Fruit fly (Drosophila melanogaster) whole organism, adult: ENCODE data around the gene ifc.

Experiments used
- CG11617 ChIP-seq: fragments of 200-800 bp; sonication (Bioruptor generic); optimal IDR thresholded peaks from 2 replicates; lab custom pipeline; 2017; ENCODE audit warnings: mild to moderate bottlenecking, missing biosample characterization, missing genetic modification reagents, missing genetic modification characterization
- CG12768 ChIP-seq: fragments of 200-800 bp; sonication (Bioruptor generic); optimal IDR thresholded peaks from 2 replicates; lab custom pipeline; 2017; ENCODE audit warnings: missing biosample characterization, missing genetic modification characterization, mild to moderate bottlenecking, moderate library complexity, missing genetic modification reagents
- CG14711 ChIP-seq: fragments of 200-800 bp; sonication (Bioruptor generic); optimal IDR thresholded peaks from 2 replicates; lab custom pipeline; 2018; ENCODE audit warnings: missing biosample characterization, mild to moderate bottlenecking, missing genetic modification characterization, moderate library complexity
- CG1620 ChIP-seq: fragments of 200-800 bp; sonication (Bioruptor generic); optimal IDR thresholded peaks from 2 replicates; lab custom pipeline; 2016; ENCODE audit warnings: missing biosample characterization, missing genetic modification characterization
- CG33017 ChIP-seq: fragments of 200-800 bp; sonication (Bioruptor generic); optimal IDR thresholded peaks from 2 replicates; lab custom pipeline; 2018; ENCODE audit warnings: missing biosample characterization, mild to moderate bottlenecking, missing genetic modification characterization, moderate library complexity
- CG5204 ChIP-seq: fragments of 200-800 bp; sonication (Bioruptor generic); optimal IDR thresholded peaks from 2 replicates; lab custom pipeline; 2016; ENCODE audit warnings: missing biosample characterization, missing genetic modification characterization
- CG7045 ChIP-seq: fragments of 200-800 bp; sonication (Bioruptor generic); optimal IDR thresholded peaks from 2 replicates; lab custom pipeline; 2017; ENCODE audit warnings: missing biosample characterization, mild to moderate bottlenecking, missing genetic modification characterization
- CG7101 ChIP-seq: fragments of 200-800 bp; sonication (Bioruptor generic); optimal IDR thresholded peaks from 2 replicates; lab custom pipeline; 2018; ENCODE audit warnings: missing biosample characterization, mild to moderate bottlenecking, missing genetic modification characterization, moderate library complexity
- Clk ChIP-seq: fragments of 200-800 bp; sonication (Bioruptor generic); optimal IDR thresholded peaks from 2 replicates; lab custom pipeline; 2017; ENCODE audit warnings: missing biosample characterization, missing genetic modification characterization
- Crg-1 ChIP-seq: fragments of 200-800 bp; sonication (Bioruptor generic); optimal IDR thresholded peaks from 2 replicates; lab custom pipeline; 2016; ENCODE audit warnings: missing biosample characterization, missing genetic modification characterization
- Hr96 ChIP-seq: fragments of 200-800 bp; sonication (Bioruptor generic); optimal IDR thresholded peaks from 2 replicates; lab custom pipeline; 2016; ENCODE audit warnings: missing biosample characterization, missing genetic modification characterization
- Mnt ChIP-seq: fragments of 200-800 bp; sonication (Bioruptor generic); optimal IDR thresholded peaks from 2 replicates; lab custom pipeline; 2016; ENCODE audit warnings: missing biosample characterization, mild to moderate bottlenecking, missing genetic modification characterization
- bab1 ChIP-seq: fragments of 200-800 bp; sonication (Bioruptor generic); optimal IDR thresholded peaks from 3 replicates; lab custom pipeline; 2019; ENCODE audit warnings: missing biosample characterization, mild to moderate bottlenecking, missing genetic modification characterization, moderate library complexity
- cic ChIP-seq: fragments of 200-800 bp; sonication (Bioruptor generic); optimal IDR thresholded peaks from 2 replicates; lab custom pipeline; 2017; ENCODE audit warnings: missing biosample characterization, mild to moderate bottlenecking, missing genetic modification characterization, moderate library complexity
- cnc ChIP-seq, 2 experiments: fragments of >200 bp; optimal IDR thresholded peaks; 2 replicates each; lab custom pipeline; 2017
- kay ChIP-seq: fragments of 200-800 bp; sonication (Bioruptor generic); peaks from one replicate; lab custom pipeline; 2016; ENCODE audit warnings: missing biosample characterization, missing genetic modification characterization, borderline replicate concordance
- ovo ChIP-seq: fragments of 200-800 bp; sonication (Bioruptor generic); optimal IDR thresholded peaks from 2 replicates; lab custom pipeline; 2016; ENCODE audit warnings: missing biosample characterization, missing genetic modification characterization
- pad ChIP-seq: fragments of 200-800 bp; sonication (Bioruptor generic); optimal IDR thresholded peaks from 3 replicates; lab custom pipeline; 2017; ENCODE audit warnings: missing biosample characterization, missing genetic modification characterization, mild to moderate bottlenecking, moderate library complexity, missing genetic modification reagents
- tj ChIP-seq: fragments of 200-800 bp; sonication (Bioruptor generic); optimal IDR thresholded peaks from 3 replicates; lab custom pipeline; 2017; ENCODE audit warnings: missing biosample characterization, mild to moderate bottlenecking, missing genetic modification characterization, moderate library complexity
- toe ChIP-seq: fragments of 200-800 bp; sonication (Bioruptor generic); optimal IDR thresholded peaks from 2 replicates; lab custom pipeline; 2016; ENCODE audit warnings: missing biosample characterization, missing genetic modification characterization

Gene ifc

DNA sequence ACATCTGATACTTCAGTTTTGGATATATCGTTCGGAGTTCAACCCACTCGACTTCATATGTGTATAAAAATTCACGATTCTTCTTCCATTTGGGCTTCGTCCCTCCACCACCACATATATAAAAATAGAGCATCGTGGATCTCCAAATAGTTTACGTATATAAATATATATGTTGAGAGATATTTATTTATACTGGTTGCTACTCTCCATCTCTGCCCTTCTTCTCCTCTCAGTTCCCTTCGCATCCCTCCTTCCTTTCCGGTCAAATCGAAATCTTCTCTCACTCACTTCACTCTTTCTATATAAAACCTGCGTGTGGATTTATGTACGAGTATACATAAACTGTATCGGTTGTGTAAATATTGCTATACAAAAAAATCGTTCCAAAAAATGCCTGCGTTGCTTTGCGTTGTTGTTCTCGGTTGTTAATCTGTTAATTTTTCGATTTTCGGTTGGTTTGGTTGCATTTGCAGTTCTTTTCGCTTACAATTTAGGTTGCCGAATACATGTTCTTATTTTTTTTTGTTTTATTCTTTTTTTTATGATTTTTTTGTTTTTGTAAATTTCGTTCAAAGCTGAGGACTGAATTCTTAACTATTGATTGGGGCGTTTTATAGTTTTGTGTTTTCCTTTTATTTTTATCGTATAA, 13.4 kb upstream of the ifc start:
- TF ChIP-seq kay (GFP tag; lab: Kevin White, UChicago), result peak; percentile 57
- TF ChIP-seq ovo (GFP tag; lab: Kevin White, UChicago), result no peak
- no peak for TF ChIP-seq CG12768 (GFP tag; lab: Kevin White, UChicago)
- TF ChIP-seq CG11617 (GFP tag; lab: Kevin White, UChicago), result no peak
- no peak for TF ChIP-seq Clk (GFP tag; lab: Kevin White, UChicago)
- peak; percentile 88 for TF ChIP-seq tj (GFP tag; lab: Kevin White, UChicago)
- no peak for TF ChIP-seq toe (GFP tag; lab: Kevin White, UChicago)
- no peak for TF ChIP-seq Mnt (GFP tag; lab: Kevin White, UChicago)
- no peak for TF ChIP-seq CG14711 (tag; lab: Kevin White, UChicago)
- TF ChIP-seq Crg-1 (GFP tag; lab: Kevin White, UChicago), result no peak

DNA sequence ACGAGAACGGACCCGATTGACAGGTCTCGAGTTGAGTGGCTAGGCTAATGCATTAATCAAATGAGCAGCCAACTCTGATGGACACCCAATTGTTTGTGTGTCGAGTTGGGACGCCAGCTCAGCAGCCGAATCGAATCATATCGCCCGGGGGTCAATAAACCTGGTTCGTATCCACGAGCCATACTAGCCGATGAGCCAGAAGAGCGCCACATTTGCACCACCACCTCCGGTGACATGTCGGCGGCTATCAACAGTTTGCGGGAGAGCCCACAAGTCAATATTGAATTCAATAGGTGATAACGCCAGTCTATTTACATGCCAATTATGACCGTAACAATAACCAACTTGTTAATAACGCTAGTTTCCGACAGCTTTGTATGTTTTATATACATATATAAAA, 12.0 kb upstream of the ifc start:
- TF ChIP-seq CG14711 (tag; lab: Kevin White, UChicago), result peak; percentile 52
- peak; percentile 41 for TF ChIP-seq CG1620 (GFP tag; lab: Kevin White, UChicago)
- TF ChIP-seq CG7045 (GFP tag; lab: Kevin White, UChicago), result peak; percentile 73
- TF ChIP-seq CG33017, result peak; percentile 17
- TF ChIP-seq CG12768 (GFP tag; lab: Kevin White, UChicago), result peak; percentile 76
- TF ChIP-seq cic (GFP tag; lab: Kevin White, UChicago), result peak; percentile 46
- no peak for TF ChIP-seq cnc (optimal IDR thresholded peaks at IDR 0.05; lab: Kevin White, UChicago)
- peak; percentile 46 for TF ChIP-seq Mnt (GFP tag; lab: Kevin White, UChicago)
- TF ChIP-seq Clk (GFP tag; lab: Kevin White, UChicago), result peak; percentile 59
- peak; percentile 79 for TF ChIP-seq ovo (GFP tag; lab: Kevin White, UChicago)
- TF ChIP-seq bab1 (GFP tag; lab: Kevin White, UChicago), result no peak
- TF ChIP-seq CG5204, result no peak
- peak; percentile 47 for TF ChIP-seq CG11617 (GFP tag; lab: Kevin White, UChicago)
- peak; percentile 12 for TF ChIP-seq toe (GFP tag; lab: Kevin White, UChicago)
- TF ChIP-seq Crg-1 (GFP tag; lab: Kevin White, UChicago), result peak; percentile 85
- TF ChIP-seq tj (GFP tag; lab: Kevin White, UChicago), result peak; percentile 4
- no peak for TF ChIP-seq Hr96 (GFP tag; lab: Kevin White, UChicago)
- peak; percentile 70 for TF ChIP-seq CG7101
- peak; percentile 89 for TF ChIP-seq kay (GFP tag; lab: Kevin White, UChicago)
- peak; percentile 50 for TF ChIP-seq pad (GFP tag; lab: Kevin White, UChicago)

DNA sequence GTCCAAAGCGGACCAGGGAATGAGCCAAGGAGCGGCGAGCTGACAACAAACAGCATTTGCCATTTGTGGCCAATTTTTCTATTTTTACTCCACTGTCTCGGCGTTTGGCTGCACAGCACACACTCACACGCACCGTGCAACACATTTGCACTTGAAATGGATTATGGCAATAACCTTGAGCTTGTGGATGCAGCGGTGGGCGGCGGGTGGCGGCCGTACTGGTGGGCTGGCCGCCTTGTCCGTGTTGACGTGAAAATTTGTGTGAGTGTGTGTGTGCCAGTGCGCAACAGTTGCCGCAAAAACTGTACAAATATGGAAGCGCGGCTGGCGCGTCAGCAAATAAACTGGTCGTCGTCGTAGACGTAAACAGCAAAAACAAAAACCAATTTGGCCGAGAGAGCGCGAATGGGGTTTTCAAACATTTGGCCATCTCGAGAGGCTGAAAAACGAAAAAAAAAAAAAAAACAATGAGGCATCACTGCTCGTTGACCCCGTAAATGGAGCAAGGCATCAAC, 11.1 kb upstream of the ifc start:
- TF ChIP-seq ovo (GFP tag; lab: Kevin White, UChicago) (no peak), tj (GFP tag; lab: Kevin White, UChicago) (peak; percentile 26)

DNA sequence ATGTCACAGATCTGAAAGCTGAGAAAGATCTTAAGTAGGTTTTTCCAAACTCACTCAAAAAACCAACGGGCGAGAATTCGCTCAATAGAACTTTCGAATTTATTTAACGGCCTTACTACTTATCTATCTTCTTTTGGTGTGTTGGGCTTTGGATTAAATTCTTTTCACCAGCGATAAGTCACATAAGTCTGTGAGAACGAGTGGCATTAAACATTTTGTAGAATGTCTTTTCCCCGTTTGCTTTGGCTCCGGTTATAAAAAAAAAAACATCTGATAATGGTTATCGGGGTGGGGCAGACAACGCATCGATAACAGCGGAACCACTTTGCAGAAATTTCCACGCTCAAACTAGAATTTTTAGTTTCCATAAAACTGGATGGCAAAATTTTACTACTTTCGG, 10.5 kb upstream of the ifc start:
- TF ChIP-seq cic (GFP tag; lab: Kevin White, UChicago) (no peak), ovo (GFP tag; lab: Kevin White, UChicago) (no peak), pad (GFP tag; lab: Kevin White, UChicago) (no peak), CG7045 (GFP tag; lab: Kevin White, UChicago) (no peak), CG1620 (GFP tag; lab: Kevin White, UChicago) (no peak), Hr96 (GFP tag; lab: Kevin White, UChicago) (no peak), CG7101 (no peak), CG5204 (no peak), CG12768 (GFP tag; lab: Kevin White, UChicago) (no peak), tj (GFP tag; lab: Kevin White, UChicago) (no peak), kay (GFP tag; lab: Kevin White, UChicago) (no peak), Clk (GFP tag; lab: Kevin White, UChicago) (no peak), bab1 (GFP tag; lab: Kevin White, UChicago) (no peak), CG11617 (GFP tag; lab: Kevin White, UChicago) (no peak)

DNA sequence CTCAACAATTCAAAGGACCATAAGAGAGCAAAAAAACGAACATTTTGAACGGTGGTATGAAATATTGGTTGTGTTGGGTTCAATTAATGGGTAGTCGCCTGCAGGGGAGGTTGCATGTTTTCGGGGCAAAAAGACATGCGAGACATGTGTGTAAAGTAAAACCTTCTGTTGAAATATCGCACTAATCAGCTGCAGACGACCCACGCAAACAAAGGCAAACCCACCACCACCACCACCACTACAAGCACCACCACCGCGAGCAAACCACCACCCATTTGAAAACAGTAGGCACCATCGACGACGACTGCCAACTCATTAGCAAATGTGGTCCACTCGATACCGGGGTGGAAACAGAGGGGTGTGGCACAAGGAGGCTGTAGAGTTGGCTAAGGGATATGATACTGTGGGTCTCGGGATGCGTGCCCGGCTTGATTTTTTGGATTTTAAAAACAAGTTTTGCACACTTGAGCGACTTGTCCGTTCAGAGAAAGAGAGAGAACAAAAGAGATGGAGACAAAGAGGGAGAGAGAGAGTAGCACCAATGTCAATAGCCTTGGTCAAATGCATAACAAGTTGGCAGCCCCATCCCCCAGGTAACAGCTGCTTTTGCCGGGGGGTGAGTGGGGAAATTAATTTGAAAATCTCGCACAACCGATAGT, 8.9 kb upstream of the ifc start:
- no peak for TF ChIP-seq bab1 (GFP tag; lab: Kevin White, UChicago)
- TF ChIP-seq cic (GFP tag; lab: Kevin White, UChicago), result peak; percentile 48
- TF ChIP-seq CG12768 (GFP tag; lab: Kevin White, UChicago), result no peak
- TF ChIP-seq pad (GFP tag; lab: Kevin White, UChicago), result peak; percentile 47
- no peak for TF ChIP-seq CG7101
- no peak for TF ChIP-seq toe (GFP tag; lab: Kevin White, UChicago)
- TF ChIP-seq Mnt (GFP tag; lab: Kevin White, UChicago), result no peak
- TF ChIP-seq CG5204, result no peak
- no peak for TF ChIP-seq cnc (optimal IDR thresholded peaks at IDR 0.05; lab: Kevin White, UChicago)
- TF ChIP-seq CG33017, result no peak
- TF ChIP-seq Crg-1 (GFP tag; lab: Kevin White, UChicago), result peak; percentile 8
- no peak for TF ChIP-seq tj (GFP tag; lab: Kevin White, UChicago)
- TF ChIP-seq CG7045 (GFP tag; lab: Kevin White, UChicago), result no peak
- TF ChIP-seq Hr96 (GFP tag; lab: Kevin White, UChicago), result no peak
- no peak for TF ChIP-seq kay (GFP tag; lab: Kevin White, UChicago)
- no peak for TF ChIP-seq ovo (GFP tag; lab: Kevin White, UChicago)
- TF ChIP-seq Clk (GFP tag; lab: Kevin White, UChicago), result no peak
- TF ChIP-seq CG11617 (GFP tag; lab: Kevin White, UChicago), result no peak
- no peak for TF ChIP-seq CG14711 (tag; lab: Kevin White, UChicago)
- TF ChIP-seq CG1620 (GFP tag; lab: Kevin White, UChicago), result peak; percentile 4
